Worm (Caenorhabditis elegans) whole organism, L3 larva: ENCODE results near the gene elo-9.
"Not testable (repeated sequence)": the region's sequence is repeated elsewhere in the genome, so short reads cannot be mapped to it uniquely, and the experiment has no call there.

Experiments used
- R02D3.7 ChIP-seq: fragments of 150-350 bp; optimal IDR thresholded peaks from 2 replicates; lab custom pipeline; 2014; ENCODE audit warnings: missing biosample characterization, missing genetic modification characterization
- ZK546.5 ChIP-seq: sonication (generic microtip); optimal IDR thresholded peaks from 2 replicates; lab custom pipeline; 2017; ENCODE audit warnings: missing biosample characterization, missing genetic modification characterization
- ama-1 ChIP-seq: fragments of 150-350 bp; optimal IDR thresholded peaks from 2 replicates; lab custom pipeline; 2018
- ceh-16 ChIP-seq: sonication (generic microtip); optimal IDR thresholded peaks from 2 replicates; lab custom pipeline; 2017; ENCODE audit warnings: missing biosample characterization, missing genetic modification characterization
- ceh-28 ChIP-seq: fragments of 150-350 bp; optimal IDR thresholded peaks from 2 replicates; lab custom pipeline; 2014; ENCODE audit warnings: missing biosample characterization, missing genetic modification reagents, missing genetic modification characterization
- ceh-82 ChIP-seq: fragments of 150-350 bp; optimal IDR thresholded peaks from 2 replicates; lab custom pipeline; 2014; ENCODE audit warnings: missing biosample characterization, missing genetic modification characterization
- ceh-9 ChIP-seq: sonication (generic microtip); optimal IDR thresholded peaks from 2 replicates; lab custom pipeline; 2018; ENCODE audit warnings: missing biosample characterization, missing genetic modification characterization
- daf-12 ChIP-seq: fragments of 150-350 bp; optimal IDR thresholded peaks from 2 replicates; lab custom pipeline; 2014; ENCODE audit warnings: missing biosample characterization, missing genetic modification reagents, missing genetic modification characterization
- egl-27 ChIP-seq: sonication (generic microtip); optimal IDR thresholded peaks from 4 replicates; lab custom pipeline; 2017; ENCODE audit warnings: missing biosample characterization, missing genetic modification reagents, missing genetic modification characterization
- egl-5 ChIP-seq: fragments of 150-350 bp; optimal IDR thresholded peaks from 2 replicates; lab custom pipeline; 2017; ENCODE audit warnings: missing biosample characterization, missing genetic modification reagents, missing genetic modification characterization, inconsistent platforms
- elt-1 ChIP-seq: fragments of 150-350 bp; optimal IDR thresholded peaks from 2 replicates; lab custom pipeline; 2014; ENCODE audit warnings: missing biosample characterization, missing genetic modification characterization
- elt-2 ChIP-seq: sonication (generic microtip); optimal IDR thresholded peaks from 2 replicates; lab custom pipeline; 2016; ENCODE audit warnings: missing genetic modification reagents, mild to moderate bottlenecking, missing genetic modification characterization, missing compliant biosample characterization
- eor-1 ChIP-seq, 2 experiments: fragments of 150-350 bp; optimal IDR thresholded peaks; 2 replicates each; lab custom pipeline; 2014 to 2018; ENCODE audit warnings: missing biosample characterization in 2 of 2, missing genetic modification characterization in 2 of 2
- fkh-10 ChIP-seq: sonication (generic microtip); optimal IDR thresholded peaks from 2 replicates; lab custom pipeline; 2017; ENCODE audit warnings: missing biosample characterization, missing genetic modification reagents, missing genetic modification characterization
- fkh-2 ChIP-seq: fragments of 150-350 bp; optimal IDR thresholded peaks from 2 replicates; lab custom pipeline; 2014; ENCODE audit warnings: missing biosample characterization, missing genetic modification reagents, missing genetic modification characterization
- fos-1 ChIP-seq: fragments of 150-350 bp; optimal IDR thresholded peaks from 2 replicates; lab custom pipeline; 2014; ENCODE audit warnings: missing biosample characterization, missing genetic modification characterization
- jun-1 ChIP-seq: fragments of 150-350 bp; optimal IDR thresholded peaks from 2 replicates; lab custom pipeline; 2014; ENCODE audit warnings: missing biosample characterization, missing genetic modification reagents, missing genetic modification characterization
- lin-15B ChIP-seq: fragments of 150-350 bp; optimal IDR thresholded peaks from 2 replicates; lab custom pipeline; 2014; ENCODE audit warnings: missing biosample characterization, missing genetic modification characterization
- lsy-12 ChIP-seq: sonication (generic microtip); optimal IDR thresholded peaks from 2 replicates; lab custom pipeline; 2016; ENCODE audit warnings: mild to moderate bottlenecking, missing genetic modification characterization, missing compliant biosample characterization
- mdl-1 ChIP-seq: fragments of 150-350 bp; optimal IDR thresholded peaks from 2 replicates; lab custom pipeline; 2014; ENCODE audit warnings: missing biosample characterization, missing genetic modification characterization
- mml-1 ChIP-seq: fragments of 150-350 bp; sonication (generic microtip); optimal IDR thresholded peaks from 3 replicates; lab custom pipeline; 2014; ENCODE audit warnings: missing biosample characterization, missing genetic modification characterization
- nhr-11 ChIP-seq: fragments of 150-350 bp; optimal IDR thresholded peaks from 2 replicates; lab custom pipeline; 2014; ENCODE audit warnings: missing biosample characterization, missing genetic modification characterization
- nhr-23 ChIP-seq: fragments of 150-350 bp; optimal IDR thresholded peaks from 2 replicates; lab custom pipeline; 2014; ENCODE audit warnings: missing biosample characterization, missing genetic modification reagents, missing genetic modification characterization
- nhr-25 ChIP-seq: sonication (generic microtip); optimal IDR thresholded peaks from 2 replicates; lab custom pipeline; 2017; ENCODE audit warnings: missing biosample characterization, missing genetic modification characterization
- nhr-28 ChIP-seq: fragments of 150-350 bp; optimal IDR thresholded peaks from 2 replicates; lab custom pipeline; 2014; ENCODE audit warnings: missing biosample characterization, missing genetic modification characterization
- nhr-77 ChIP-seq: fragments of 150-350 bp; optimal IDR thresholded peaks from 2 replicates; lab custom pipeline; 2014; ENCODE audit warnings: missing biosample characterization, missing genetic modification characterization
- pha-4 ChIP-seq: fragments of 150-350 bp; optimal IDR thresholded peaks from 2 replicates; lab custom pipeline; 2014; ENCODE audit warnings: missing biosample characterization, missing genetic modification reagents, missing genetic modification characterization
- sea-2 ChIP-seq: fragments of 150-350 bp; sonication (generic microtip); optimal IDR thresholded peaks from 4 replicates; lab custom pipeline; 2014; ENCODE audit warnings: missing biosample characterization, missing genetic modification reagents, missing genetic modification characterization
- skn-1 ChIP-seq: fragments of 150-350 bp; optimal IDR thresholded peaks from 2 replicates; lab custom pipeline; 2014; ENCODE audit warnings: missing biosample characterization, missing genetic modification characterization
- unc-39 ChIP-seq: sonication (generic microtip); optimal IDR thresholded peaks from 4 replicates; lab custom pipeline; 2017; ENCODE audit warnings: missing biosample characterization, missing genetic modification characterization
- zag-1 ChIP-seq: fragments of 150-350 bp; optimal IDR thresholded peaks from 2 replicates; lab custom pipeline; 2014; ENCODE audit warnings: missing biosample characterization, missing genetic modification characterization
- ztf-11 ChIP-seq: fragments of 150-350 bp; optimal IDR thresholded peaks from 2 replicates; lab custom pipeline; 2014; ENCODE audit warnings: missing biosample characterization, missing genetic modification characterization

The elo-9 gene

DNA sequence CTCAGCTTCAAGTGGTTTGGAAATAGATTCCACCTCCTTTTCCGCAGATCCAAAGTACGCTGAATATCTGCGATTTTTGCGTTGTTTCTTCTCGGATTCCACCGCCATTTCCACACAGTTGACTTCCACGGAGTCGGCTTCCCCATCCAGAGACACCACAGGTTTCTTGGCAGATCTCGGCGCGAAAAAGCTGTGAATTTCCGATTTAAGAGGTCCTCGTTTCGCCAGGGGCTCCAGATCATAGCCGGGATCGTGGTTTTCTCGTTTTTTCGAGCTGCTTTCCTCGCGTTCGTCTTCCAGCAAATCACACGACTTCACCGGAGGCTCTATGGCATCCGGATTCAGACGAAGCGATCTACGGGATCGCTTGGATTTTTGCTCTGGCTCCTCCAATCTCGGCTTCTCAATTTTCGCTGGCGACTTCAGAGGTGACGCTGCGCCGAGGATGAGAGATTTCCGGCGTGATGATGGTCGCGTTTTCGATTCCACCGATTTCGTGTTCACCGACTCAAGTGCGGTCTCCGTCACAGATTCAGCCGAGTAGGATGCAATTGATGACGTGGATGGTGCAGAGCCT, 44.7 kb upstream of the elo-9 start:
- TF ChIP-seq zag-1 (tag; lab: Kevin White, UChicago) = no peak
- TF ChIP-seq mml-1 (tag; lab: Kevin White, UChicago) = no peak

DNA sequence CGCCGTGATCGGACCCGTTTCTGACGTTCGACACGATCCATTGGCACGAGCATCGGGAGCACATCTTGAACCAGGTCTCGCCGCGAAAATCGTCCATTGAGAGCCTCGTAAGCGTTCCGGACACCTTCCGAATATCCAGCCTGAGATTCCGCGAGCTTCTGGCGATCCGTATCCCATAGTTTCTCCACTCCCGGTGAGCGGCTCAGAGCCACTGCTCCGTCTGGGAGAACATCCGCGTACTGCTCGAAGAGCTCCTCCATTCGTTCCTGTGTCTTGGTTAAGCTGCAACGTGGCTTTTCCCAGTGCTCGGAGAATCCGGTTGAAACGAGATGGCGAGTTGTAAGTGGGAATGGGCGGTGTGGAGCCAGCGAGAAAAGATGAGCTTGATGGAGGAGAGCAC, 41.2 kb upstream of the elo-9 start:
- TF ChIP-seq jun-1 (tag; lab: Kevin White, UChicago) (no peak), egl-5 (no peak), mml-1 (tag; lab: Kevin White, UChicago) (no peak), egl-27 (tag; lab: Kevin White, UChicago) (no peak), ceh-82 (tag; lab: Kevin White, UChicago) (no peak), nhr-11 (tag; lab: Kevin White, UChicago) (no peak), mdl-1 (tag; lab: Kevin White, UChicago) (no peak), ZK546.5 (no peak), nhr-25 (no peak), fkh-10 (GFP tag; lab: Kevin White, UChicago) (no peak), ceh-9 (tag; lab: Kevin White, UChicago) (no peak), nhr-28 (no peak), ceh-16 (tag; lab: Kevin White, UChicago) (no peak), ama-1 (lab: Kevin White, UChicago) (no peak), fkh-2 (tag; lab: Kevin White, UChicago) (no peak), fos-1 (tag; lab: Kevin White, UChicago) (no peak), pha-4 (tag; lab: Kevin White, UChicago) (no peak), nhr-23 (tag; lab: Kevin White, UChicago) (no peak), ceh-28 (tag; lab: Kevin White, UChicago) (no peak)

DNA sequence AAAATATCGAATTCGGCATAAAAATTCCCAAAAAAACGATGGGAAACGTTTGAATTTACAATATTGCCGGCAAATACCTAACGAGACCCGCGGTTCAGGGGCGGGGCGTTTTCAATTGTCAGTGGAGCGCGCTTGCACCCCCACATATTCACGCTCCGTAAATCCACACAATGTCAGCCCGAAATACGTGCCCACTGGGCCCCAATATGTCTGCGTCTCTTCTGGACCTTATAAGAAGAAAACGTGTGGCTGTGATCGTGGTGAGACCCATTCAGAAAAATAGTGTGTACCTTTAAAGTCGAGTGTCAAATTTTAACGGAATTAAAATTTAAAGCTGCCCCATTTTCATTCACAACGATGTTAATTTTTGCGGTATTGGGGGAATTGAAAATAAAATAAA, 40.6 kb upstream of the elo-9 start:
- no peak for TF ChIP-seq sea-2 (GFP tag; lab: Kevin White, UChicago)
- TF ChIP-seq jun-1 (tag; lab: Kevin White, UChicago) = no peak
- no peak for TF ChIP-seq daf-12
- TF ChIP-seq lin-15B = peak; percentile 34
- TF ChIP-seq fkh-2 (tag; lab: Kevin White, UChicago) = no peak
- no peak for TF ChIP-seq nhr-28
- TF ChIP-seq ceh-82 (tag; lab: Kevin White, UChicago) = no peak
- TF ChIP-seq ceh-9 (tag; lab: Kevin White, UChicago) = no peak
- TF ChIP-seq lsy-12 (tag; lab: Kevin White, UChicago) = no peak
- TF ChIP-seq R02D3.7 (tag; lab: Kevin White, UChicago) = peak; percentile 36

- TF ChIP-seq skn-1 = no peak
- TF ChIP-seq unc-39 (tag; lab: Kevin White, UChicago) = no peak
- TF ChIP-seq nhr-25 = no peak
- no peak for TF ChIP-seq elt-2 (tag; lab: Kevin White, UChicago)
- TF ChIP-seq fos-1 (tag; lab: Kevin White, UChicago) = no peak
- no peak for TF ChIP-seq sea-2 (GFP tag; lab: Kevin White, UChicago)
- no peak for TF ChIP-seq nhr-11 (tag; lab: Kevin White, UChicago)
- no peak for TF ChIP-seq nhr-77 (tag; lab: Kevin White, UChicago)
- no peak for TF ChIP-seq mdl-1 (tag; lab: Kevin White, UChicago)
- TF ChIP-seq ceh-28 (tag; lab: Kevin White, UChicago) = no peak
- TF ChIP-seq ceh-16 (tag; lab: Kevin White, UChicago) = no peak
- no peak for TF ChIP-seq jun-1 (tag; lab: Kevin White, UChicago)
- no peak for TF ChIP-seq eor-1 (tag; optimal IDR thresholded peaks at IDR 0.05; lab: Kevin White, UChicago)
- TF ChIP-seq ztf-11 (tag; lab: Kevin White, UChicago) = no peak
- TF ChIP-seq elt-1 (tag; lab: Kevin White, UChicago) = no peak
Observed at ce11 chrII:15003410-15003809, 39.5 kb upstream of the elo-9 start, which contains the start of gene Y53F4B.10. Gene Y53F4B.10 (minus strand): TSS chrII:15003510.

DNA sequence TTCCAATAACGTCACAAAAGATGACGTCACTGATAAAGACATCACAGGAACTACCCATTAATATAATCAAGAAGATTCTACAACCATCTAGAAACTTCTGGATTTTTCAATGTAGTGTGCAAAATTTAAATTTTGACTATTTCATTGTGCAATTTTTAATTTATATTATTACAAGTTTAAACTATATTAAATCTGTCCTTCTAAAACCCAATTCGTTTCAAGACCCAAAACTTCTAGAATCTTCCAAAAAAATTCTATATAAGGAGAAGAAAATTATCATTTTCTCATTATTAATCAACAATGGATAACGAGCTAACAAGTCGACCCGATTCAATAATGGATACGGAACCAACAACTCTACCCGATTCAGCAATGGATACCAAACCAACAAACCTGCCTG, 28.7 kb upstream of the elo-9 start, which contains the start of gene Y53F4B.7:
Gene Y53F4B.7, plus strand, starts transcription at position 301 of the 400 bp plus-strand sequence.
- not testable (repeated sequence) for TF ChIP-seq ceh-16 (tag; lab: Kevin White, UChicago); fkh-10 (GFP tag; lab: Kevin White, UChicago); daf-12
